Worm (Caenorhabditis elegans) whole organism, young adult: ENCODE data around the gene fbxc-51.
"Not testable (repeated sequence)": the region's sequence is repeated elsewhere in the genome, so short reads cannot be mapped to it uniquely, and the experiment has no call there.

Experiments
- F22D6.2 ChIP-seq: sonication (generic microtip); optimal IDR thresholded peaks from 2 replicates; lab custom pipeline; 2016; ENCODE audit warnings: mild to moderate bottlenecking, missing genetic modification characterization, missing compliant biosample characterization
- F23B12.7 ChIP-seq: sonication (generic microtip); optimal IDR thresholded peaks from 2 replicates; lab custom pipeline; 2017; ENCODE audit warnings: missing genetic modification characterization, mild to moderate bottlenecking, missing compliant biosample characterization, antibody characterized with exemption, moderate library complexity; ENCODE audit not compliant: insufficient read depth
- F52B5.7 ChIP-seq: sonication (generic microtip); optimal IDR thresholded peaks from 2 replicates; lab custom pipeline; 2016; ENCODE audit warnings: mild to moderate bottlenecking, missing genetic modification characterization, missing compliant biosample characterization
- F57A8.1 ChIP-seq: fragments of 200-800 bp; sonication (Bioruptor generic); optimal IDR thresholded peaks from 2 replicates; lab custom pipeline; 2018; ENCODE audit warnings: mild to moderate bottlenecking, missing genetic modification characterization, moderate library complexity, missing compliant biosample characterization
- K12H6.12 ChIP-seq: fragments of 200-800 bp; sonication (Bioruptor generic); optimal IDR thresholded peaks from 2 replicates; lab custom pipeline; 2018; ENCODE audit warnings: mild to moderate bottlenecking, missing genetic modification characterization, missing compliant biosample characterization
- T26A5.8 ChIP-seq: sonication (generic microtip); optimal IDR thresholded peaks from 2 replicates; lab custom pipeline; 2016; ENCODE audit warnings: missing genetic modification characterization, missing compliant biosample characterization
- Y53G8AR.9 ChIP-seq: fragments of 200-800 bp; sonication (Bioruptor generic); conservative IDR thresholded peaks from 2 replicates; pipeline ENCODE4 v1.3.6; 2022; ENCODE audit warnings: missing genetic modification reagents, missing genetic modification characterization, missing compliant biosample characterization
- Y56A3A.18 ChIP-seq: fragments of 200-800 bp; sonication (Bioruptor generic); IDR thresholded peaks from 2 replicates; pipeline ENCODE4 v1.3.6; 2022; ENCODE audit warnings: missing genetic modification reagents, missing genetic modification characterization, missing compliant biosample characterization
- Y67H2A.10 ChIP-seq: fragments of 200-800 bp; sonication (Bioruptor generic); conservative IDR thresholded peaks from 2 replicates; pipeline ENCODE4 v1.3.6; 2022; ENCODE audit warnings: missing genetic modification reagents, missing genetic modification characterization, missing compliant biosample characterization
- atf-7 ChIP-seq: sonication (generic microtip); optimal IDR thresholded peaks from 2 replicates; lab custom pipeline; 2017; ENCODE audit warnings: mild to moderate bottlenecking, missing genetic modification characterization, missing compliant biosample characterization
- attf-5 ChIP-seq: fragments of 200-800 bp; sonication (Bioruptor generic); optimal IDR thresholded peaks from 2 replicates; lab custom pipeline; 2018; ENCODE audit warnings: mild to moderate bottlenecking, missing genetic modification characterization, missing compliant biosample characterization
- ccch-3 ChIP-seq: fragments of 200-800 bp; sonication (Bioruptor generic); optimal IDR thresholded peaks from 2 replicates; lab custom pipeline; 2018; ENCODE audit warnings: mild to moderate bottlenecking, missing genetic modification characterization, missing compliant biosample characterization
- ceh-100 ChIP-seq: fragments of 200-800 bp; sonication (Bioruptor generic); IDR thresholded peaks from 2 replicates; pipeline ENCODE4 v1.3.6; 2022; ENCODE audit warnings: missing genetic modification reagents, missing genetic modification characterization, missing compliant biosample characterization
- ceh-79 ChIP-seq: sonication (generic microtip); optimal IDR thresholded peaks from 2 replicates; lab custom pipeline; 2017; ENCODE audit warnings: mild to moderate bottlenecking, missing genetic modification characterization, missing compliant biosample characterization
- ceh-91 ChIP-seq: fragments of 200-800 bp; sonication (Bioruptor generic); IDR thresholded peaks from 2 replicates; pipeline ENCODE4 v1.3.6; 2022; ENCODE audit warnings: missing genetic modification reagents, missing genetic modification characterization, missing compliant biosample characterization
- chd-7 ChIP-seq: sonication (generic microtip); optimal IDR thresholded peaks from 2 replicates; lab custom pipeline; 2016; ENCODE audit warnings: mild to moderate bottlenecking, missing genetic modification characterization, moderate library complexity, missing compliant biosample characterization
- efl-1 ChIP-seq: fragments of 150-350 bp; optimal IDR thresholded peaks from 2 replicates; lab custom pipeline; 2014; ENCODE audit warnings: missing biosample characterization, missing genetic modification reagents, missing genetic modification characterization
- egl-18 ChIP-seq: fragments of 200-800 bp; sonication (Bioruptor generic); IDR thresholded peaks from 2 replicates; pipeline ENCODE4 v1.3.6; 2022; ENCODE audit warnings: missing genetic modification reagents, missing genetic modification characterization, missing compliant biosample characterization
- egrh-3 ChIP-seq: fragments of 200-800 bp; sonication (Bioruptor generic); IDR thresholded peaks from 2 replicates; pipeline ENCODE4 v1.3.6; 2022; ENCODE audit warnings: missing genetic modification reagents, missing genetic modification characterization, missing compliant biosample characterization
- ets-4 ChIP-seq: fragments of 200-800 bp; sonication (Bioruptor generic); optimal IDR thresholded peaks from 2 replicates; lab custom pipeline; 2018; ENCODE audit warnings: mild to moderate bottlenecking, missing genetic modification characterization, missing compliant biosample characterization
- him-1 ChIP-seq: sonication (generic microtip); optimal IDR thresholded peaks from 2 replicates; lab custom pipeline; 2016; ENCODE audit warnings: missing genotype, missing genetic modification reagents, missing genetic modification characterization, missing compliant biosample characterization
- hmg-1.2 ChIP-seq: fragments of 200-800 bp; sonication (Bioruptor generic); IDR thresholded peaks from 2 replicates; pipeline ENCODE4 v1.3.6; 2022; ENCODE audit warnings: missing genetic modification reagents, missing genetic modification characterization, missing compliant biosample characterization
- hsf-1 ChIP-seq: fragments of 200-800 bp; sonication (Bioruptor generic); IDR thresholded peaks from 2 replicates; pipeline ENCODE4 v1.3.6; 2022; ENCODE audit warnings: missing genetic modification reagents, missing genetic modification characterization, missing compliant biosample characterization
- let-526 ChIP-seq: fragments of 200-800 bp; sonication (Bioruptor generic); IDR thresholded peaks from 2 replicates; pipeline ENCODE4 v1.3.6; 2022; ENCODE audit warnings: missing genetic modification reagents, missing genetic modification characterization, missing compliant biosample characterization
- lsy-27 ChIP-seq: sonication (generic microtip); optimal IDR thresholded peaks from 2 replicates; lab custom pipeline; 2017; ENCODE audit warnings: missing genetic modification characterization, mild to moderate bottlenecking, missing compliant biosample characterization, antibody characterized with exemption, missing genotype, borderline replicate concordance; ENCODE audit not compliant: insufficient read depth
- mes-4 ChIP-seq: sonication (generic microtip); optimal IDR thresholded peaks from 2 replicates; lab custom pipeline; 2016; ENCODE audit warnings: missing genotype, missing genetic modification characterization, missing compliant biosample characterization
- mxl-1 ChIP-seq: sonication (generic microtip); optimal IDR thresholded peaks from 2 replicates; lab custom pipeline; 2016; ENCODE audit warnings: missing genetic modification characterization, missing compliant biosample characterization
- nfyb-1 ChIP-seq: fragments of 200-800 bp; sonication (Bioruptor generic); IDR thresholded peaks from 2 replicates; pipeline ENCODE4 v1.3.6; 2022; ENCODE audit warnings: missing genetic modification reagents, missing genetic modification characterization, missing compliant biosample characterization
- nhr-120 ChIP-seq: fragments of 200-800 bp; sonication (Bioruptor generic); IDR thresholded peaks from 2 replicates; pipeline ENCODE4 v1.3.6; 2022; ENCODE audit warnings: missing genetic modification characterization, missing compliant biosample characterization
- nhr-80 ChIP-seq: sonication (generic microtip); optimal IDR thresholded peaks from 2 replicates; lab custom pipeline; 2016; ENCODE audit warnings: missing genetic modification characterization, missing compliant biosample characterization
- rec-8 ChIP-seq, 2 experiments: sonication (generic microtip); optimal IDR thresholded peaks; 2 replicates each; lab custom pipeline; 2016; ENCODE audit warnings: mild to moderate bottlenecking in 2 of 2, missing genetic modification characterization in 2 of 2, missing genetic modification reagents in 2 of 2, missing genotype in 2 of 2, missing biosample characterization in 1 of 2, missing compliant biosample characterization in 1 of 2, moderate library complexity in 1 of 2
- rpc-1 ChIP-seq, 2 experiments: fragments of 150-350 bp in 1 of 2; sonication (generic microtip) in 1 of 2; optimal IDR thresholded peaks; 2 replicates each; lab custom pipeline; 2014 to 2018; ENCODE audit warnings: missing biosample characterization in 1 of 2, missing genetic modification characterization in 1 of 2, missing genetic modification reagents in 1 of 2, missing genotype in 1 of 2
- sdz-38 ChIP-seq: sonication (generic microtip); optimal IDR thresholded peaks from 2 replicates; lab custom pipeline; 2016; ENCODE audit warnings: missing genotype, missing genetic modification characterization, missing compliant biosample characterization
- sea-2 ChIP-seq: fragments of 200-800 bp; sonication (Bioruptor generic); IDR thresholded peaks from 2 replicates; pipeline ENCODE4 v1.3.6; 2022; ENCODE audit warnings: missing genetic modification characterization, missing compliant biosample characterization
- snpc-1.3 ChIP-seq: sonication (generic microtip); optimal IDR thresholded peaks from 2 replicates; lab custom pipeline; 2017; ENCODE audit warnings: missing genetic modification characterization, mild to moderate bottlenecking, missing compliant biosample characterization, antibody characterized with exemption, moderate library complexity, missing genotype, missing genetic modification reagents; ENCODE audit not compliant: insufficient read depth
- snpc-4 ChIP-seq, 5 experiments: fragments of 150-350 bp in 1 of 5; sonication (generic microtip) in 4 of 5; optimal IDR thresholded peaks; 2 replicates each; lab custom pipeline; 2014 to 2018; ENCODE audit warnings: missing genetic modification characterization in 5 of 5, missing biosample characterization in 3 of 5, antibody characterized with exemption in 2 of 5, mild to moderate bottlenecking in 2 of 5, missing compliant biosample characterization in 2 of 5, missing genotype in 2 of 5, moderate library complexity in 2 of 5, missing genetic modification reagents in 1 of 5
- tbp1 ChIP-seq: fragments of 200-800 bp; sonication (Bioruptor generic); optimal IDR thresholded peaks from 2 replicates; lab custom pipeline; 2018; ENCODE audit warnings: mild to moderate bottlenecking, missing genetic modification characterization, missing compliant biosample characterization
- tlf-1 ChIP-seq: fragments of 200-800 bp; sonication (Bioruptor generic); optimal IDR thresholded peaks from 2 replicates; lab custom pipeline; 2018; ENCODE audit warnings: mild to moderate bottlenecking, missing genetic modification characterization, missing compliant biosample characterization
- xnd-1 ChIP-seq: sonication (generic microtip); optimal IDR thresholded peaks from 2 replicates; lab custom pipeline; 2016; ENCODE audit warnings: missing genotype, missing genetic modification reagents, missing genetic modification characterization, missing compliant biosample characterization
- ztf-18 ChIP-seq: sonication (generic microtip); optimal IDR thresholded peaks from 2 replicates; lab custom pipeline; 2016; ENCODE audit warnings: missing genotype, mild to moderate bottlenecking, missing genetic modification characterization, missing compliant biosample characterization
- ztf-25 ChIP-seq: fragments of 200-800 bp; sonication (Bioruptor generic); IDR thresholded peaks from 2 replicates; pipeline ENCODE4 v1.3.6; 2022; ENCODE audit warnings: missing genetic modification reagents, missing genetic modification characterization, missing compliant biosample characterization

Gene fbxc-51

ce11 chrII:868240-868864, at the start of gene fbxc-51:
fbxc-51 (plus strand) TSS chrII:868814.
- no peak for TF ChIP-seq attf-5
- TF ChIP-seq hsf-1 (GFP tag; lab: Robert Waterston, UW), result no peak
- TF ChIP-seq xnd-1, result no peak
- TF ChIP-seq Y56A3A.18 (GFP tag; lab: Robert Waterston, UW), result no peak

- no peak for TF ChIP-seq K12H6.12 (tag; lab: Kevin White, UChicago)
- no peak for TF ChIP-seq snpc-1.3
- TF ChIP-seq tlf-1 (GFP tag; lab: Kevin White, UChicago), result no peak
Measured at ce11 chrII:820519-820918, 48.1 kb upstream of the fbxc-51 start, which contains the start of gene F46F5.7. F46F5.7 (minus strand) TSS chrII:820619.

ce11 chrII:821514-821913, 47.1 kb upstream of the fbxc-51 start, which contains the start of gene F46F5.8:
F46F5.8 (minus strand) TSS chrII:821614.
- no peak for TF ChIP-seq mxl-1 (tag; lab: Kevin White, UChicago)
- no peak for TF ChIP-seq ztf-25 (GFP tag; lab: Robert Waterston, UW)
- no peak for TF ChIP-seq nhr-80 (tag; lab: Kevin White, UChicago)
- no peak for TF ChIP-seq sdz-38 (tag; lab: Kevin White, UChicago)
- no peak for TF ChIP-seq F57A8.1
- no peak for TF ChIP-seq F52B5.7
- TF ChIP-seq ccch-3 (GFP tag; lab: Kevin White, UChicago), result no peak
- no peak for TF ChIP-seq F23B12.7
- no peak for TF ChIP-seq chd-7 (tag; lab: Kevin White, UChicago)
- no peak for TF ChIP-seq nhr-120 (GFP tag; lab: Robert Waterston, UW)
- no peak for TF ChIP-seq ceh-100 (GFP tag; lab: Robert Waterston, UW)
- TF ChIP-seq snpc-1.3, result no peak
- no peak for TF ChIP-seq efl-1
- TF ChIP-seq let-526, result no peak
- no peak for TF ChIP-seq F22D6.2 (tag; lab: Kevin White, UChicago)
- no peak for TF ChIP-seq Y53G8AR.9

ce11 chrII:822730-823129, 45.9 kb upstream of the fbxc-51 start, which contains the start of gene msrp-4:
msrp-4 (minus strand) TSS chrII:822830.
- TF ChIP-seq ztf-25 (GFP tag; lab: Robert Waterston, UW); hmg-1.2; Y67H2A.10 (GFP tag; lab: Robert Waterston, UW): not testable (repeated sequence)

DNA sequence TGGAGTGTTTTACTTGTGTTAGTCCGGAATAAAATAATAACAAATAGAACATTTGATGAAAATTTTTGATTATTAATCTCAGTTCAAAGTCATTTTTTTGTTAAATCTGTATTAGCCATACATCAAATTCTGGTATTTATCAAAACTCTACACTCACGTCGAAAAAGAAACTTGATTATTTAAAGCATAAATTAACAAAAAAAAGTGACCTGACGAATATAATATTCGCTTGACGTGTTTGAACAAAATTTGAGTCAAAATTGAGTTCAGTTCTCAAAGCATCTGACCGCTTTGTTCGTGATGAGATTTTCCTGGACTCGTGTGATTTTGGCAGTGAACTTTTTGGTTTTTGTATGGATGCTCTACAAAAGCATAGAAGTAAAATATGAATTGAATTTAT, 45.1 kb upstream of the fbxc-51 start, which contains the start of gene F46F5.10:
TSS of gene F46F5.10 (plus strand) at position 301 of the 400 bp plus-strand sequence.
- TF ChIP-seq mes-4 (tag; lab: Kevin White, UChicago) (no peak), sea-2 (GFP tag; lab: Robert Waterston, UW) (no peak), hmg-1.2 (no peak), rec-8 (tag; optimal IDR thresholded peaks at IDR 0.05; lab: Kevin White, UChicago) (no peak), tbp1 (GFP tag; lab: Kevin White, UChicago) (no peak), atf-7 (tag; lab: Kevin White, UChicago) (no peak), egl-18 (no peak), efl-1 (no peak), tlf-1 (GFP tag; lab: Kevin White, UChicago) (no peak), nfyb-1 (GFP tag; lab: Robert Waterston, UW) (no peak), ztf-18 (tag; lab: Kevin White, UChicago) (no peak), egrh-3 (no peak), ets-4 (GFP tag; lab: Kevin White, UChicago) (no peak), him-1 (tag; lab: Kevin White, UChicago) (no peak), rpc-1 (optimal IDR thresholded peaks at IDR 0.05; lab: Kevin White, UChicago) (no peak), rpc-1 (tag; optimal IDR thresholded peaks at IDR 0.05; lab: Kevin White, UChicago) (no peak), ceh-79 (no peak), T26A5.8 (tag; lab: Kevin White, UChicago) (no peak), snpc-4 (GFP tag; optimal IDR thresholded peaks at IDR 0.05; lab: Kevin White, UChicago) (no peak), snpc-4 (tag; optimal IDR thresholded peaks at IDR 0.05; lab: Kevin White, UChicago) (no peak), ceh-91 (no peak), lsy-27 (tag; lab: Kevin White, UChicago) (no peak)
